Fruit fly (Drosophila melanogaster): ENCODE data around the gene CG34051.

Gene CG34051

DNA sequence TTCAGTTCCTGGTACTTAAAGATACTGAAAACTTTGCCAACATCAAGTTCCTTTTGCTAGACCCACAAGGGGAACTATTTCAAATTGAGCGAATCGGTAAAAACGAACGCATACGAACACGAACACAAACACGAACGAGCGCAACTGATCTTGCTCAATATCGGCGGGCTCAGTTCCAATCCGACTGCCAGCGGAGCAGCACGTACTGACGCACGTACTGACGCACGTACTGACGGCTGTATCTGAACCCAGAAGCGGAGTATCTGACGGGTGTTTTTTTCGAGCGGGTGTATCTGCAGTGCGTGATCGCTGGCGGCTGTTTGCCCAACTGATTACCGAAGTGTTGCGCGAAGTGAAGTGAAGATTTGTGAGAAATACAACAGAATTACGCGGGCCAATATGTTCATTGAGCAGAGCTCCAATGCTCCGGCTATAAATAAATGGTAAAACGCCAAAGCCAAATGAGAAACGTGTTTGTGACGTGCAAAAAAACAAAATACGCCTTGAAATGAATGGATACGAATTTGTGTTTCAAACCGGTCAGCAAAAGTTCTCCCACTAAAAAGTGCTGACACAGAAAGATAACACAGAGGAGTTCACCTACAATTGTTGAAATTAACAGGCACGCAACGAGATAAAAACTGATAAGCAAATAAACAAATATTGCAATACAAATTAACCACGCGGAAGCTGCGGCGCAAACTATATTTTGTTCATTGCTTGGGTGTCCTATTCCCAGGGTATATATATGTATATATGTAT lies 25.6 kb downstream of the CG34051 start (continued):
- TF ChIP-seq nerfin-2 (GFP tag; IDR thresholded peaks at IDR 0.05; ENCODE audit: partially characterized antibody) = no peak
- TF ChIP-seq hkb (optimal IDR thresholded peaks at IDR 0.05) = no peak
- peak; percentile 46; the same call in 1 of the 2 replicates for TF ChIP-seq hkb (GFP tag; IDR thresholded peaks at IDR 0.05)
- TF ChIP-seq gem (tag; optimal IDR thresholded peaks at IDR 0.05) = no peak
- no peak for TF ChIP-seq Atf-2 (GFP tag; optimal IDR thresholded peaks at IDR 0.05)
- no peak for TF ChIP-seq CG12104 (GFP tag; optimal IDR thresholded peaks at IDR 0.05)
- peak; percentile 21 for TF ChIP-seq CG9727 (GFP tag; optimal IDR thresholded peaks at IDR 0.05)
- peak; percentile 20 for TF ChIP-seq CG11504 (tag; optimal IDR thresholded peaks at IDR 0.05)
- TF ChIP-seq CG2120 (GFP tag; optimal IDR thresholded peaks at IDR 0.05) = no peak
- TF ChIP-seq CG6654 (GFP tag; optimal IDR thresholded peaks at IDR 0.05) = no peak
- no peak for TF ChIP-seq Myb (GFP tag; optimal IDR thresholded peaks at IDR 0.05)
- TF ChIP-seq Dref (GFP tag; IDR thresholded peaks at IDR 0.05) = no peak; the same call in 1 of the 2 replicates
- TF ChIP-seq ftz-f1 (GFP tag; optimal IDR thresholded peaks at IDR 0.05) = peak; percentile 31
- TF ChIP-seq Trl (optimal IDR thresholded peaks at IDR 0.05) = peak in 1 of 2 experiments; percentile 24
- TF ChIP-seq Trl (GFP tag; optimal IDR thresholded peaks at IDR 0.05) = peak; percentile 9
- no peak for TF ChIP-seq croc (GFP tag; conservative IDR thresholded peaks at IDR 0.05)
- no peak for TF ChIP-seq CG6683 (GFP tag; optimal IDR thresholded peaks at IDR 0.05)
- no peak for TF ChIP-seq unpg (GFP tag; optimal IDR thresholded peaks at IDR 0.05)
- TF ChIP-seq kni (GFP tag; optimal IDR thresholded peaks at IDR 0.05) = peak; percentile 50
- TF ChIP-seq mam (GFP tag; optimal IDR thresholded peaks at IDR 0.05) = no peak
- no peak for TF ChIP-seq Side (GFP tag; optimal IDR thresholded peaks at IDR 0.05)
- peak in 1 of 3 experiments; percentile 39 for TF ChIP-seq Stat92E (GFP tag; optimal IDR thresholded peaks at IDR 0.05)
- TF ChIP-seq unc-4 (GFP tag; IDR thresholded peaks at IDR 0.05; ENCODE audit: partially characterized antibody) = no peak
- TF ChIP-seq CG8359 (GFP tag; optimal IDR thresholded peaks at IDR 0.05; ENCODE audit: borderline replicate concordance) = no peak
- TF ChIP-seq lmd (GFP tag; IDR thresholded peaks at IDR 0.05) = no peak
- TF ChIP-seq Fer3 (tag; optimal IDR thresholded peaks at IDR 0.05) = no peak
- no peak for TF ChIP-seq CG3838 (GFP tag; optimal IDR thresholded peaks at IDR 0.05)
- TF ChIP-seq CG12942 (GFP tag; optimal IDR thresholded peaks at IDR 0.05) = no peak
- TF ChIP-seq chif (GFP tag; optimal IDR thresholded peaks at IDR 0.05) = no peak
- TF ChIP-seq Mrtf (GFP tag; IDR thresholded peaks at IDR 0.05) = no peak
- no peak for TF ChIP-seq CG4424 (GFP tag; optimal IDR thresholded peaks at IDR 0.05)
- TF ChIP-seq CG10366 (GFP tag; IDR thresholded peaks at IDR 0.05) = no peak
- TF ChIP-seq az2 (GFP tag; optimal IDR thresholded peaks at IDR 0.05) = no peak
- TF ChIP-seq CG18011 (GFP tag; optimal IDR thresholded peaks at IDR 0.05) = no peak
- no peak for TF ChIP-seq crp (GFP tag; optimal IDR thresholded peaks at IDR 0.05)
- TF ChIP-seq Ssrp (tag; optimal IDR thresholded peaks at IDR 0.05) = no peak
- no peak for TF ChIP-seq nau (GFP tag; optimal IDR thresholded peaks at IDR 0.05)
- no peak for TF ChIP-seq C15 (GFP tag; IDR thresholded peaks at IDR 0.05)
- TF ChIP-seq CG15073 (GFP tag; optimal IDR thresholded peaks at IDR 0.05) = no peak
- TF ChIP-seq nerfin-1 (tag; optimal IDR thresholded peaks at IDR 0.05) = no peak
- peak; percentile 11 for TF ChIP-seq CG10979 (tag; optimal IDR thresholded peaks at IDR 0.05)
- TF ChIP-seq ac (GFP tag; optimal IDR thresholded peaks at IDR 0.05) = peak; percentile 28
- no peak for TF ChIP-seq kah (GFP tag; optimal IDR thresholded peaks at IDR 0.05)
- TF ChIP-seq dan (GFP tag; IDR thresholded peaks at IDR 0.05) = no peak
- no peak for TF ChIP-seq CG2875 (GFP tag; optimal IDR thresholded peaks at IDR 0.05)
- TF ChIP-seq Max (GFP tag; optimal IDR thresholded peaks at IDR 0.05) = no peak
- no peak for TF ChIP-seq fd96Cb (tag; optimal IDR thresholded peaks at IDR 0.05)
- TF ChIP-seq oc (tag; optimal IDR thresholded peaks at IDR 0.05) = peak; percentile 42
- peak; percentile 64 for TF ChIP-seq amos (GFP tag; IDR thresholded peaks at IDR 0.05; ENCODE audit: partially characterized antibody)
